Fruit fly (Drosophila melanogaster) whole organism, embryonic: ENCODE results near the gene AnxB9.

Experiments used
- ATbp ChIP-seq: fragments of 200-800 bp; sonication (Bioruptor generic); optimal IDR thresholded peaks from 2 replicates; lab custom pipeline; 2017; ENCODE audit warnings: missing biosample characterization, mild to moderate bottlenecking, missing genetic modification characterization, missing genetic modification reagents
- Antp ChIP-seq: fragments of 200-800 bp; sonication (Bioruptor generic); optimal IDR thresholded peaks from 3 replicates; lab custom pipeline; 2016; ENCODE audit warnings: missing biosample characterization, missing genetic modification characterization
- CG16779 ChIP-seq: fragments of 200-800 bp; sonication (Bioruptor generic); IDR thresholded peaks from 2 replicates; pipeline ENCODE4 v1.3.6; 2022; ENCODE audit warnings: missing biosample characterization, missing genetic modification characterization
- CG16863 ChIP-seq: fragments of 200-800 bp; sonication (Bioruptor generic); optimal IDR thresholded peaks from 3 replicates; lab custom pipeline; 2016; ENCODE audit warnings: missing biosample characterization, missing genetic modification characterization
- CG17361 ChIP-seq: fragments of 200-800 bp; sonication (Bioruptor generic); IDR thresholded peaks from 3 replicates; pipeline ENCODE4 v1.3.6; 2022; ENCODE audit warnings: missing biosample characterization, missing genetic modification characterization
- CG31224 ChIP-seq: fragments of 200-800 bp; sonication (Bioruptor generic); IDR thresholded peaks from 2 replicates; pipeline ENCODE4 v1.3.6; 2022; ENCODE audit warnings: missing biosample characterization, missing genetic modification characterization
- CG3163 ChIP-seq: fragments of 200-800 bp; sonication (Bioruptor generic); optimal IDR thresholded peaks from 3 replicates; lab custom pipeline; 2016; ENCODE audit warnings: missing biosample characterization, missing genetic modification characterization
- CG5180 ChIP-seq: fragments of 200-800 bp; sonication (Bioruptor generic); optimal IDR thresholded peaks from 3 replicates; lab custom pipeline; 2017; ENCODE audit warnings: missing biosample characterization, missing genetic modification characterization, mild to moderate bottlenecking, moderate library complexity, missing genetic modification reagents
- CG5953 ChIP-seq: fragments of 200-800 bp; sonication (Bioruptor generic); IDR thresholded peaks from 2 replicates; pipeline ENCODE4 v1.3.6; 2022; ENCODE audit warnings: missing biosample characterization, missing genetic modification characterization
- CG6689 ChIP-seq: fragments of 200-800 bp; sonication (Bioruptor generic); IDR thresholded peaks from 2 replicates; pipeline ENCODE4 v1.3.6; 2022; ENCODE audit warnings: missing biosample characterization, missing genetic modification characterization
- CG7271 ChIP-seq: fragments of 200-800 bp; sonication (Bioruptor generic); optimal IDR thresholded peaks from 2 replicates; lab custom pipeline; 2018; ENCODE audit warnings: missing biosample characterization, mild to moderate bottlenecking, missing genetic modification characterization, moderate library complexity
- CG7928 ChIP-seq: fragments of 200-800 bp; sonication (Bioruptor generic); optimal IDR thresholded peaks from 2 replicates; lab custom pipeline; 2017; ENCODE audit warnings: missing biosample characterization, mild to moderate bottlenecking, missing genetic modification characterization
- CG7987 ChIP-seq: fragments of 200-800 bp; sonication (Bioruptor generic); optimal IDR thresholded peaks from 2 replicates; lab custom pipeline; 2018; ENCODE audit warnings: missing biosample characterization, mild to moderate bottlenecking, missing genetic modification characterization, moderate library complexity
- CG8924 ChIP-seq: fragments of 200-800 bp; optimal IDR thresholded peaks from 3 replicates; lab custom pipeline; 2019; ENCODE audit warnings: missing biosample characterization, mild to moderate bottlenecking, missing genetic modification characterization, moderate library complexity
- CG9797 ChIP-seq: fragments of 200-800 bp; sonication (Bioruptor generic); optimal IDR thresholded peaks from 3 replicates; lab custom pipeline; 2018; ENCODE audit warnings: missing biosample characterization, mild to moderate bottlenecking, missing genetic modification characterization
- HLHmδ ChIP-seq: fragments of 200-800 bp; sonication (Bioruptor generic); optimal IDR thresholded peaks from 2 replicates; lab custom pipeline; 2018; ENCODE audit warnings: missing biosample characterization, mild to moderate bottlenecking, missing genetic modification characterization, moderate library complexity
- Hmx ChIP-seq: fragments of 200-800 bp; sonication (Bioruptor generic); optimal IDR thresholded peaks from 2 replicates; lab custom pipeline; 2016; ENCODE audit warnings: missing biosample characterization, missing genetic modification characterization
- Kr ChIP-seq: fragments of 200-800 bp; sonication (Bioruptor generic); optimal IDR thresholded peaks from 2 replicates; lab custom pipeline; 2017; ENCODE audit warnings: missing biosample characterization, mild to moderate bottlenecking, missing genetic modification characterization
- Lpt ChIP-seq: fragments of >200 bp; optimal IDR thresholded peaks from 2 replicates; lab custom pipeline; 2018; ENCODE audit warnings: missing biosample characterization, missing genetic modification characterization
- Nf-YB ChIP-seq: fragments of 200-800 bp; sonication (Bioruptor generic); optimal IDR thresholded peaks from 3 replicates; lab custom pipeline; 2019; ENCODE audit warnings: missing biosample characterization, mild to moderate bottlenecking, missing genetic modification characterization, moderate library complexity
- Oaz ChIP-seq: fragments of 200-800 bp; sonication (Bioruptor generic); IDR thresholded peaks from 2 replicates; pipeline ENCODE4 v1.3.6; 2022; ENCODE audit warnings: missing biosample characterization, missing genetic modification characterization
- Pdp1 ChIP-seq, 2 experiments: fragments of 200-800 bp; sonication (Bioruptor generic); optimal IDR thresholded peaks; 3 replicates each; lab custom pipeline; 2016; ENCODE audit warnings: missing biosample characterization in 2 of 2, missing genetic modification characterization in 2 of 2, mild to moderate bottlenecking in 1 of 2, moderate library complexity in 1 of 2
- Rx ChIP-seq: fragments of 200-800 bp; sonication (Bioruptor generic); IDR thresholded peaks from 2 replicates; pipeline ENCODE4 v1.3.6; 2022; ENCODE audit warnings: missing biosample characterization, missing genetic modification characterization
- Side ChIP-seq: fragments of 200-800 bp; sonication (Bioruptor generic); optimal IDR thresholded peaks from 2 replicates; lab custom pipeline; 2016; ENCODE audit warnings: missing biosample characterization, missing genetic modification characterization
- Sin3A ChIP-seq: fragments of >200 bp; optimal IDR thresholded peaks from 2 replicates; lab custom pipeline; 2018
- Sox100B ChIP-seq: fragments of 200-800 bp; sonication (Bioruptor generic); optimal IDR thresholded peaks from 3 replicates; lab custom pipeline; 2018; ENCODE audit warnings: missing biosample characterization, mild to moderate bottlenecking, missing genetic modification characterization
- Sry-δ ChIP-seq: fragments of 200-800 bp; sonication (Bioruptor generic); optimal IDR thresholded peaks from 2 replicates; lab custom pipeline; 2016; ENCODE audit warnings: missing biosample characterization, missing genetic modification characterization
- Taf1 ChIP-seq: fragments of 200-800 bp; sonication (Bioruptor generic); IDR thresholded peaks from 2 replicates; pipeline ENCODE4 v1.3.6; 2022; ENCODE audit warnings: missing biosample characterization, missing genetic modification characterization
- ara ChIP-seq: fragments of 200-800 bp; sonication (Bioruptor generic); IDR thresholded peaks from 2 replicates; pipeline ENCODE4 v1.3.6; 2022; ENCODE audit warnings: missing biosample characterization, missing genetic modification characterization
- bcd ChIP-seq: fragments of 200-800 bp; sonication (Bioruptor generic); optimal IDR thresholded peaks from 2 replicates; lab custom pipeline; 2017; ENCODE audit warnings: missing biosample characterization, mild to moderate bottlenecking, missing genetic modification characterization
- bowl ChIP-seq: fragments of 200-800 bp; sonication (Bioruptor generic); IDR thresholded peaks from 2 replicates; pipeline ENCODE4 v1.3.6; 2022; ENCODE audit warnings: missing biosample characterization, missing genetic modification characterization
- bsh ChIP-seq, 2 experiments: fragments of 200-800 bp; sonication (Bioruptor generic); optimal IDR thresholded peaks; 2 replicates each; lab custom pipeline; 2017 to 2018; ENCODE audit warnings: mild to moderate bottlenecking in 2 of 2, missing biosample characterization in 2 of 2, missing genetic modification characterization in 2 of 2, moderate library complexity in 1 of 2
- chif ChIP-seq, 2 experiments: fragments of 200-800 bp; sonication (Bioruptor generic); optimal IDR thresholded peaks; 3 replicates each; lab custom pipeline; 2016; ENCODE audit warnings: missing biosample characterization in 2 of 2, missing genetic modification characterization in 2 of 2
- crp ChIP-seq, 2 experiments: fragments of 200-800 bp; sonication (Bioruptor generic); optimal IDR thresholded peaks; 2 replicates in 1 of 2; 3 replicates in 1 of 2; lab custom pipeline; 2017; ENCODE audit warnings: missing biosample characterization in 2 of 2, missing genetic modification characterization in 2 of 2, mild to moderate bottlenecking in 1 of 2, moderate library complexity in 1 of 2
- dati ChIP-seq: fragments of 200-800 bp; sonication (Bioruptor generic); IDR thresholded peaks from 2 replicates; pipeline ENCODE4 v1.3.6; 2022; ENCODE audit warnings: missing biosample characterization, missing genetic modification characterization
- dm ChIP-seq: fragments of 200-800 bp; sonication (Bioruptor generic); optimal IDR thresholded peaks from 3 replicates; lab custom pipeline; 2016; ENCODE audit warnings: missing biosample characterization, missing genetic modification characterization
- en ChIP-seq: fragments of 200-800 bp; sonication (Bioruptor generic); optimal IDR thresholded peaks from 2 replicates; lab custom pipeline; 2016; ENCODE audit warnings: missing biosample characterization, missing genetic modification characterization
- gsb ChIP-seq: fragments of 200-800 bp; sonication (Bioruptor generic); IDR thresholded peaks from 2 replicates; pipeline ENCODE4 v1.3.6; 2022; ENCODE audit warnings: missing biosample characterization, missing genetic modification characterization
- ham ChIP-seq: fragments of 200-800 bp; sonication (Bioruptor generic); IDR thresholded peaks from 2 replicates; pipeline ENCODE4 v1.3.6; 2022; ENCODE audit warnings: missing biosample characterization, missing genetic modification characterization
- lov ChIP-seq, 2 experiments: fragments of 200-800 bp in 1 of 2; fragments of >200 bp in 1 of 2; sonication (Bioruptor generic) in 1 of 2; IDR thresholded peaks in 1 of 2; optimal IDR thresholded peaks in 1 of 2; 2 replicates in 1 of 2; 3 replicates in 1 of 2; pipeline versions ENCODE4 v1.3.6 to Lab custom; 2017 to 2022; ENCODE audit warnings: missing biosample characterization in 1 of 2, missing genetic modification characterization in 1 of 2
- pb ChIP-seq: fragments of 200-800 bp; sonication (Bioruptor generic); optimal IDR thresholded peaks from 3 replicates; lab custom pipeline; 2016; ENCODE audit warnings: missing biosample characterization, missing genetic modification characterization
- pita ChIP-seq: fragments of 200-800 bp; sonication (Bioruptor generic); optimal IDR thresholded peaks from 2 replicates; lab custom pipeline; 2017; ENCODE audit warnings: missing biosample characterization, mild to moderate bottlenecking, missing genetic modification characterization
- scrt ChIP-seq: fragments of 200-800 bp; sonication (Bioruptor generic); optimal IDR thresholded peaks from 2 replicates; lab custom pipeline; 2018; ENCODE audit warnings: missing biosample characterization, mild to moderate bottlenecking, missing genetic modification characterization, moderate library complexity
- seq ChIP-seq: fragments of 200-800 bp; sonication (Bioruptor generic); IDR thresholded peaks from 2 replicates; pipeline ENCODE4 v1.3.6; 2022; ENCODE audit warnings: missing biosample characterization, missing genetic modification characterization
- slbo ChIP-seq: fragments of 200-800 bp; sonication (Bioruptor generic); IDR thresholded peaks from 2 replicates; pipeline ENCODE4 v1.3.6; 2022; ENCODE audit warnings: missing biosample characterization, missing genetic modification characterization
- sna ChIP-seq: fragments of 200-800 bp; sonication (Bioruptor generic); IDR thresholded peaks from 2 replicates; pipeline ENCODE4 v1.3.6; 2022; ENCODE audit warnings: missing biosample characterization, missing genetic modification characterization; ENCODE audit not compliant: partially characterized antibody
- tin ChIP-seq: fragments of 200-800 bp; sonication (Bioruptor generic); optimal IDR thresholded peaks from 3 replicates; lab custom pipeline; 2016; ENCODE audit warnings: missing biosample characterization, missing genetic modification characterization
- vnd ChIP-seq: fragments of 200-800 bp; sonication (Bioruptor generic); IDR thresholded peaks from 3 replicates; pipeline ENCODE4 v1.3.6; 2022; ENCODE audit warnings: missing biosample characterization, missing genetic modification characterization; ENCODE audit not compliant: partially characterized antibody
- wdn ChIP-seq: fragments of 200-800 bp; sonication (Bioruptor generic); IDR thresholded peaks from 2 replicates; pipeline ENCODE4 v1.3.6; 2022; ENCODE audit warnings: missing biosample characterization, missing genetic modification characterization

AnxB9 gene

DNA sequence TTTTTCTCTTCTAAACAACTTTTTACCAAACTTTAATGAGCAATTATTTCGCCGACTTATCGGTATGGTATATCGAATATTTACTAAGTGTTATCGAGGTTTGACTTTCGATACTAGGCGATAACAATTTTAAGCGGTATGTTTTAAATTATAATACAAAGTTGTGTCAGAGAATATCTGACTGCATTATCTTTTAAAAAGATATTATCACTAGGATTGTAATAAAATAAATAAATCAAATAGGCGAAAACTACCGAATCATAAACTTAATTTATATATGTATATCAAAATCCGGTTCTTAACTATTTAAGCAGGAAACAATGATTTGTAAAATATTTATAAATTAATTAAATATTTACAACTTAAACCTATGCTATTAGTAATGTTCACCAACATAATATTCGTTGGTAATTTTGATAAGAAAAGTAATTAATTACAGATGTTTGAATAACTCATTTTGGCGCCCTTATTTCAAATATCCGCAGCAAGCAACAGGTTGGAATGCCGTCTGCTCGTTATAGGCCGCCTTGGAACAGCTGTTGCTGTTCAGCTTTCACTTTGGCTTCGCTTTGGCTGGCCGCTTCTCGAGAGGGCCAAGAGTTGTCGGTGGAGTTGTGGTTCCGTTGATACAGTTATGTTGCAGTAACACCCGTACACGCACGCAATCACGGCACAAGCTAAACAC is 43.0 kb downstream of the AnxB9 start, which contains the start of the genes Sec15 and rtet (continued):
- TF ChIP-seq bowl (GFP tag; lab: Robert Waterston, UW) (no peak), crp (GFP tag; optimal IDR thresholded peaks at IDR 0.05; lab: Kevin White, UChicago) (peak in 1 of 2 experiments; percentile 87), ATbp (GFP tag; lab: Kevin White, UChicago) (no peak), Nf-YB (GFP tag; lab: Kevin White, UChicago) (peak; percentile 26), sna (GFP tag; lab: Robert Waterston, UW) (peak; percentile 59), CG8924 (tag; lab: Kevin White, UChicago) (peak; percentile 80), CG6689 (GFP tag; lab: Robert Waterston, UW) (no peak), en (no peak), CG9797 (GFP tag; lab: Kevin White, UChicago) (peak; percentile 21), dm (peak; percentile 24), CG16863 (peak; percentile 65), scrt (GFP tag; lab: Kevin White, UChicago) (peak; percentile 97), CG7987 (GFP tag; lab: Kevin White, UChicago) (no peak), HLHmδ (GFP tag; lab: Kevin White, UChicago) (no peak), dati (no peak), tin (peak; percentile 61), Rx (peak; percentile 6; the same call in 1 of the 2 replicates), Pdp1 (GFP tag; optimal IDR thresholded peaks at IDR 0.05; lab: Kevin White, UChicago) (peak in 1 of 2 experiments; percentile 11), CG7928 (GFP tag; lab: Kevin White, UChicago) (no peak), seq (GFP tag; lab: Robert Waterston, UW) (no peak), lov (optimal IDR thresholded peaks at IDR 0.05; lab: Kevin White, UChicago) (no peak), lov (GFP tag; IDR thresholded peaks at IDR 0.05; lab: Robert Waterston, UW) (peak; percentile 70; the same call in 1 of the 3 replicates), ham (no peak), pb (GFP tag; lab: Kevin White, UChicago) (no peak), CG5953 (GFP tag; lab: Robert Waterston, UW) (0 out of 2 replicates have a peak, but pooled peaks have one; percentile 16), bcd (peak; percentile 45), Side (GFP tag; lab: Kevin White, UChicago) (no peak), Kr (GFP tag; lab: Kevin White, UChicago) (no peak), Sry-δ (GFP tag; lab: Kevin White, UChicago) (peak; percentile 22), CG5180 (no peak), gsb (GFP tag; lab: Robert Waterston, UW) (peak; percentile 45; the same call in 1 of the 2 replicates), Sin3A (no peak), CG7271 (tag; lab: Kevin White, UChicago) (no peak), CG3163 (GFP tag; lab: Kevin White, UChicago) (no peak), vnd (GFP tag; lab: Robert Waterston, UW) (peak; percentile 52; the same call in 2 of the 3 replicates), CG17361 (peak; percentile 31; the same call in 1 of the 3 replicates), chif (GFP tag; optimal IDR thresholded peaks at IDR 0.05; lab: Kevin White, UChicago) (peak; percentile 3 to 39), Sox100B (GFP tag; lab: Kevin White, UChicago) (no peak), Oaz (GFP tag; lab: Robert Waterston, UW) (0 out of 2 replicates have a peak, but pooled peaks have one; percentile 17), CG31224 (no peak), CG16779 (GFP tag; lab: Robert Waterston, UW) (0 out of 2 replicates have a peak, but pooled peaks have one; percentile 26), Lpt (no peak), ara (GFP tag; lab: Robert Waterston, UW) (peak; percentile 62), Hmx (GFP tag; lab: Kevin White, UChicago) (no peak), Taf1 (GFP tag; lab: Robert Waterston, UW) (no peak), wdn (0 out of 2 replicates have a peak, but pooled peaks have one; percentile 11), Antp (GFP tag; lab: Kevin White, UChicago) (no peak), bsh (GFP tag; optimal IDR thresholded peaks at IDR 0.05; lab: Kevin White, UChicago) (peak in 1 of 2 experiments; percentile 67), slbo (GFP tag; lab: Robert Waterston, UW) (peak; percentile 70), pita (GFP tag; lab: Kevin White, UChicago) (no peak)
